Worm (Caenorhabditis elegans): ENCODE measurements around the gene poml-1.

poml-1 gene

DNA sequence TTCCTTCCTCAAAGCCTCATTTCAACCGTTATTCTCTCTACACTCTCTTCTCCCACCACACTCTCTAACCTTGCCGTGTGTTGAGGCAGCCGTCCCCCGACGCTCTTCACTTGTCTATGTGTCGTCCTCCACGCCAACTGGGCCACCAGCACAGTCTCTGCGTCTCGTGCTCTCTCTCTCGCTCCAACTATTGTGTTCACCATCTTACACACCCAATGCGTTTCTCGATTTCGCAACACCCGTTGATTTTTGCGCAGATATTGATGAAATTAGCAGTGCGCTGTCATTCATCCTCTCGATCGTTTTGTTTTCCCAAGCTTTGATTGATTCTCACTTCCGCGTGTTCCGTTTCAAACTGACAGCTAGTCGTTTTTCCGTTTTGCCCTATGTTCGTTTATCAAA is 35.6 kb downstream of the poml-1 start (continued):
- no peak for TF ChIP-seq xnd-1 (tag; optimal IDR thresholded peaks at IDR 0.05)
- no peak for TF ChIP-seq snpc-1.3 (tag; optimal IDR thresholded peaks at IDR 0.05; ENCODE audit: insufficient read depth)
- no peak for TF ChIP-seq B0336.3 (GFP tag; IDR thresholded peaks at IDR 0.05)
- peak; percentile 91 for TF ChIP-seq zfh-2 (GFP tag; conservative IDR thresholded peaks at IDR 0.05)
- no peak for TF ChIP-seq ama-1 (optimal IDR thresholded peaks at IDR 0.05)
- TF ChIP-seq ama-1 (GFP tag; optimal IDR thresholded peaks at IDR 0.05): no peak

DNA sequence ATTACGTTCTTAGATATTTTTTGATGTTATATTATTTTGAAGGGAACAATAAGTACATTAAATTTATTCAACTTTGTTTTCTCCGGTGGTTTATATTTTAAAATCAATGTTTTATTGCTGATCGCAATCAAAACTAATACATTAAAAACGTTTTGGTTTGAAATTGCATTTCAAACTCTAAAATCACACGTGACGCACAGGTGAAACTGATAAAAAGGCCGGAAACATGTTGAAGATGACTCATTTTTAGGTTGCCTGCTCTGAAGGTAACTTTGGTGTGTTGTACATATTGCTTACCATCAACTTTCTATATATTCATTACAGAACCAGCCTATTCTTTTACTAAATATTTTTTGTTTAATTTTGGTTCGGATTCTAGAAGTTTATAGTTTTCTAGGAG is 37.0 kb downstream of the poml-1 start:
- TF ChIP-seq nhr-80 (tag; optimal IDR thresholded peaks at IDR 0.05): peak; percentile 41
- TF ChIP-seq ztf-22 (GFP tag; optimal IDR thresholded peaks at IDR 0.05): no peak
- TF ChIP-seq mes-4 (tag; optimal IDR thresholded peaks at IDR 0.05): no peak
- no peak for TF ChIP-seq atf-7 (tag; optimal IDR thresholded peaks at IDR 0.05)
- TF ChIP-seq fkh-3 (tag; optimal IDR thresholded peaks at IDR 0.05): no peak

DNA sequence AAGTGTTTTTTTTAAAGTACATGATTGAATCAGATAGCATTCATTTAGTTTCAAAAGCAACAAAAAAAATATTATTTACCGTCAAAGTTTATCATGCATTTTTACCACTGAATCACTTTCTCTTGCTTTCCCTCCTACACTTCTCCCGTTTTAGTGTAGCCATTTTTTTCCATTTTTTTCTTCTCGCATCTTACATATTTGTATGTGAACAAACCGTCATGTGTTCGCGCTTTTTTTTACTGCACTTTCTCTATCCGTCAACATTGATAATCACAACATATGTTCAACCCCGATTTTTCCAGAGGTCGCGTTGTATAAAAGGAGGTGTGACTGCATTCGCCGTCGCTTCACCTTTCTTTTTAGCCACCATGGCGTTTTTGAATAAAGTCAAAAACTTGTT is 45.8 kb downstream of the poml-1 start, which contains the start of gene gck-4:
gck-4 (plus strand) TSS at position 301 of the 400 bp plus-strand sequence.
- TF ChIP-seq nfyb-1 (GFP tag; IDR thresholded peaks at IDR 0.05) (no peak), hrde-1 (tag; optimal IDR thresholded peaks at IDR 0.05; ENCODE audit: borderline replicate concordance) (no peak), madf-3 (GFP tag; IDR thresholded peaks at IDR 0.05) (no peak), cebp-2 (GFP tag; IDR thresholded peaks at IDR 0.05) (no peak), madf-6 (GFP tag; IDR thresholded peaks at IDR 0.05) (no peak), ceh-58 (GFP tag; IDR thresholded peaks at IDR 0.05) (no peak), somi-1 (GFP tag; optimal IDR thresholded peaks at IDR 0.05) (no peak), attf-3 (GFP tag; conservative IDR thresholded peaks at IDR 0.05) (no peak), bed-2 (GFP tag; IDR thresholded peaks at IDR 0.05) (no peak), ztf-6 (GFP tag; IDR thresholded peaks at IDR 0.05) (no peak), aptf-3 (GFP tag; IDR thresholded peaks at IDR 0.05) (no peak), tlf-1 (GFP tag; optimal IDR thresholded peaks at IDR 0.05) (no peak), ccch-3 (GFP tag; optimal IDR thresholded peaks at IDR 0.05) (no peak), nfya-1 (tag; optimal IDR thresholded peaks at IDR 0.05; ENCODE audit: borderline replicate concordance, insufficient read depth) (no peak), dox-1 (GFP tag; IDR thresholded peaks at IDR 0.05) (no peak)

DNA sequence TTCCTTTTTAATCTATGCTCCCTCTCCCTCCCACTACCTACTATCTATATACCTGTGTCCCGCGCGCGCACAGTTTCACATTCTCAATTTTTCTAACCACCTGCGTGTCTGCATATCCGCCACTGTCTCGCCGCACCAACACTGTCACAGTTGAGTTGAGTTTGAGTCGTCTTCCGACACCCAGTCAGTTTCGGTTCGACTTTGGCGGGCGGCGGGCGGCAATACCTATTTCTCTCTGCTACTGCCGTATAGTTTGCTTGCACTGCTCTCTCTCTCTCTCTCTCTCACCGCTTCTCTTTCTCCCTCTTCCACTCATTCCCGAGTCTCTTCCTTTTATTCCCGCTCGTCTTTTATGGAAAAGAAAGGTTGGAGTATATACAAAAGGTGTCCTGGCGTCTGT is 47.3 kb downstream of the poml-1 start:
- TF ChIP-seq madf-3 (GFP tag; IDR thresholded peaks at IDR 0.05): no peak
- TF ChIP-seq attf-3 (GFP tag; conservative IDR thresholded peaks at IDR 0.05): no peak
- no peak for TF ChIP-seq Y67H2A.10 (GFP tag; conservative IDR thresholded peaks at IDR 0.05)
- TF ChIP-seq ceh-27 (GFP tag; optimal IDR thresholded peaks at IDR 0.05): peak; percentile 8
- peak; percentile 35 for TF ChIP-seq chd-7 (tag; optimal IDR thresholded peaks at IDR 0.05)
- TF ChIP-seq lin-40 (tag; optimal IDR thresholded peaks at IDR 0.05): no peak
- TF ChIP-seq B0336.3 (GFP tag; IDR thresholded peaks at IDR 0.05): peak; percentile 58; the same call in 1 of the 2 replicates
- no peak for TF ChIP-seq Y53G8AR.9 (GFP tag; conservative IDR thresholded peaks at IDR 0.05)
- TF ChIP-seq mxl-1 (tag; optimal IDR thresholded peaks at IDR 0.05): no peak
- peak; percentile 71; the same call in 1 of the 2 replicates for TF ChIP-seq hmg-1.2 (GFP tag; IDR thresholded peaks at IDR 0.05)
- peak; percentile 62; the same call in 1 of the 2 replicates for TF ChIP-seq egl-44 (GFP tag; IDR thresholded peaks at IDR 0.05)
- TF ChIP-seq atf-7 (tag; optimal IDR thresholded peaks at IDR 0.05): peak; percentile 33
- peak; percentile 74 for TF ChIP-seq nhr-80 (tag; optimal IDR thresholded peaks at IDR 0.05)
- TF ChIP-seq F52B5.7 (tag; optimal IDR thresholded peaks at IDR 0.05): no peak
- TF ChIP-seq sptf-2 (GFP tag; optimal IDR thresholded peaks at IDR 0.05): no peak
- TF ChIP-seq F22D6.2 (tag; optimal IDR thresholded peaks at IDR 0.05): no peak
- no peak for TF ChIP-seq sdz-38 (tag; optimal IDR thresholded peaks at IDR 0.05)
- TF ChIP-seq zfh-2 (GFP tag; conservative IDR thresholded peaks at IDR 0.05): peak; percentile 88
- peak; percentile 56; the same call in 1 of the 2 replicates for TF ChIP-seq egrh-3 (GFP tag; IDR thresholded peaks at IDR 0.05)
- TF ChIP-seq die-1 (tag; optimal IDR thresholded peaks at IDR 0.05): peak; percentile 10
- TF ChIP-seq madf-6 (GFP tag; IDR thresholded peaks at IDR 0.05): peak; percentile 53
- peak; percentile 6 for TF ChIP-seq ztf-18 (tag; optimal IDR thresholded peaks at IDR 0.05)
- TF ChIP-seq fkh-3 (tag; optimal IDR thresholded peaks at IDR 0.05): no peak
- TF ChIP-seq Y95B8A.8 (GFP tag; IDR thresholded peaks at IDR 0.05): no peak
- TF ChIP-seq attf-5 (GFP tag; optimal IDR thresholded peaks at IDR 0.05): peak; percentile 44
- peak; percentile 21 for TF ChIP-seq unc-62 (GFP tag; optimal IDR thresholded peaks at IDR 0.05)
